Worm (Caenorhabditis elegans) whole organism, late embryonic: ENCODE results near the gene F44E7.9.

Experiments used
- ama-1 ChIP-seq: fragments of 150-350 bp; optimal IDR thresholded peaks from 2 replicates; lab custom pipeline; 2014
- ceh-30 ChIP-seq: fragments of 150-350 bp; optimal IDR thresholded peaks from 2 replicates; lab custom pipeline; 2014; ENCODE audit warnings: missing biosample characterization, missing genetic modification characterization
- zip-5 ChIP-seq: sonication (generic microtip); optimal IDR thresholded peaks from 2 replicates; lab custom pipeline; 2016; ENCODE audit warnings: missing genetic modification characterization, missing compliant biosample characterization

DNA sequence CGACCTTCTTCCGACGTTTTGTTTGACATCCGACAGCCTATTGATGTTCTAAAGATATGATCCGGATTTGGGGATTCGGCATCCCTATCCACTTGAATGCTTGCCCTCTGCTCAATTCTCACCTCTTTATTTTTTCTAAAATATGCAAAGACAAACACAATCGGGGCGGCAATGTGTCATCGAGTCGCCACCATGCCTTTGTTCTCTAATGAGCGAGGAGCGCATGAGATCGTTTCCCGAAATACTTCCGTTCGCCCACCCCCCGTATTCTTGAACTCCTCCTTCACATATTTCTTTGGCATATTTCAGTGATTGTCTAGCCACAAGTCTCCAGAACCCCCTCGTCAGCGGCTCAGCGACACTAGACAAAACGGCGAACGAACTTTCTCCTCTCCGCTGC lies 8.3 kb downstream of the F44E7.9 start, which contains the start of gene cyn-17:
- TF ChIP-seq ama-1 (lab: Kevin White, UChicago) (no peak), zip-5 (tag; lab: Kevin White, UChicago) (no peak), ceh-30 (tag; lab: Kevin White, UChicago) (no peak)
